Fruit fly (Drosophila melanogaster) whole organism, embryonic: ENCODE results near the gene CG12289.

Experiments used
- Blimp-1 ChIP-seq: fragments of 200-800 bp; sonication (Bioruptor generic); optimal IDR thresholded peaks from 3 replicates; lab custom pipeline; 2018; ENCODE audit warnings: missing biosample characterization, missing genetic modification characterization, mild to moderate bottlenecking, moderate library complexity, missing genetic modification reagents
- CG10321 ChIP-seq: fragments of 200-800 bp; sonication (Bioruptor generic); IDR thresholded peaks from 2 replicates; pipeline ENCODE4 v1.3.6; 2022; ENCODE audit warnings: missing biosample characterization, missing genetic modification characterization
- CG10654 ChIP-seq: fragments of 200-800 bp; sonication (Bioruptor generic); optimal IDR thresholded peaks from 2 replicates; lab custom pipeline; 2016; ENCODE audit warnings: missing biosample characterization, missing genetic modification characterization
- CG11398 ChIP-seq: fragments of 200-800 bp; sonication (Bioruptor generic); optimal IDR thresholded peaks from 2 replicates; lab custom pipeline; 2016; ENCODE audit warnings: missing biosample characterization, missing genetic modification characterization
- CG13775 ChIP-seq: fragments of 200-800 bp; sonication (Bioruptor generic); optimal IDR thresholded peaks from 3 replicates; lab custom pipeline; 2017; ENCODE audit warnings: missing biosample characterization, mild to moderate bottlenecking, missing genetic modification characterization
- CG15269 ChIP-seq: fragments of 200-800 bp; sonication (Bioruptor generic); optimal IDR thresholded peaks from 2 replicates; lab custom pipeline; 2018; ENCODE audit warnings: missing biosample characterization, mild to moderate bottlenecking, missing genetic modification characterization, moderate library complexity
- CG15601 ChIP-seq: fragments of 200-800 bp; sonication (Bioruptor generic); optimal IDR thresholded peaks from 3 replicates; lab custom pipeline; 2019; ENCODE audit warnings: missing biosample characterization, mild to moderate bottlenecking, missing genetic modification characterization, moderate library complexity
- CG1603 ChIP-seq: fragments of 200-800 bp; sonication (Bioruptor generic); optimal IDR thresholded peaks from 2 replicates; lab custom pipeline; 2019; ENCODE audit warnings: missing biosample characterization, mild to moderate bottlenecking, missing genetic modification characterization, moderate library complexity
- CG1647 ChIP-seq: fragments of 200-800 bp; sonication (Bioruptor generic); optimal IDR thresholded peaks from 3 replicates; lab custom pipeline; 2016; ENCODE audit warnings: missing biosample characterization, missing genetic modification characterization
- CG17829 ChIP-seq: fragments of 200-800 bp; optimal IDR thresholded peaks from 2 replicates; lab custom pipeline; 2019; ENCODE audit warnings: missing biosample characterization, mild to moderate bottlenecking, missing genetic modification characterization, moderate library complexity
- CG1832 ChIP-seq: fragments of 200-800 bp; sonication (Bioruptor generic); optimal IDR thresholded peaks from 2 replicates; lab custom pipeline; 2017; ENCODE audit warnings: missing biosample characterization, mild to moderate bottlenecking, missing genetic modification characterization, inconsistent platforms
- CG18599 ChIP-seq: fragments of 200-800 bp; sonication (Bioruptor generic); optimal IDR thresholded peaks from 3 replicates; lab custom pipeline; 2017; ENCODE audit warnings: missing biosample characterization, missing genetic modification characterization, mild to moderate bottlenecking, moderate library complexity, missing genetic modification reagents
- CG31365 ChIP-seq: fragments of 200-800 bp; sonication (Bioruptor generic); optimal IDR thresholded peaks from 2 replicates; lab custom pipeline; 2018; ENCODE audit warnings: missing biosample characterization, mild to moderate bottlenecking, missing genetic modification characterization
- CG32767 ChIP-seq: fragments of 200-800 bp; sonication (Bioruptor generic); IDR thresholded peaks from 2 replicates; pipeline ENCODE4 v1.3.6; 2022; ENCODE audit warnings: missing biosample characterization, missing genetic modification characterization
- CG32772 ChIP-seq: fragments of 200-800 bp; sonication (Bioruptor generic); IDR thresholded peaks from 2 replicates; pipeline ENCODE4 v1.3.6; 2022; ENCODE audit warnings: missing biosample characterization, missing genetic modification characterization
- CG3838 ChIP-seq: fragments of 200-800 bp; sonication (Bioruptor generic); optimal IDR thresholded peaks from 3 replicates; lab custom pipeline; 2016; ENCODE audit warnings: missing biosample characterization, missing genetic modification characterization
- CG3847 ChIP-seq: fragments of 200-800 bp; sonication (Bioruptor generic); IDR thresholded peaks from 2 replicates; pipeline ENCODE4 v1.3.6; 2022; ENCODE audit warnings: missing biosample characterization, missing genetic modification characterization
- CG4617 ChIP-seq: fragments of 200-800 bp; sonication (Bioruptor generic); optimal IDR thresholded peaks from 3 replicates; lab custom pipeline; 2016; ENCODE audit warnings: missing biosample characterization, missing genetic modification characterization, borderline replicate concordance
- CG5953 ChIP-seq: fragments of 200-800 bp; sonication (Bioruptor generic); IDR thresholded peaks from 2 replicates; pipeline ENCODE4 v1.3.6; 2022; ENCODE audit warnings: missing biosample characterization, missing genetic modification characterization
- CG6654 ChIP-seq: fragments of 200-800 bp; sonication (Bioruptor generic); optimal IDR thresholded peaks from 2 replicates; lab custom pipeline; 2017; ENCODE audit warnings: missing biosample characterization, mild to moderate bottlenecking, missing genetic modification characterization
- CG6765 ChIP-seq: fragments of 200-800 bp; sonication (Bioruptor generic); optimal IDR thresholded peaks from 3 replicates; lab custom pipeline; 2017; ENCODE audit warnings: missing biosample characterization, mild to moderate bottlenecking, missing genetic modification characterization
- CrebB ChIP-seq: fragments of 200-800 bp; sonication (Bioruptor generic); optimal IDR thresholded peaks from 3 replicates; lab custom pipeline; 2018; ENCODE audit warnings: missing biosample characterization, mild to moderate bottlenecking, missing genetic modification characterization
- Drgx ChIP-seq: fragments of 200-800 bp; sonication (Bioruptor generic); IDR thresholded peaks from 2 replicates; pipeline ENCODE4 v1.3.6; 2022; ENCODE audit warnings: missing biosample characterization, missing genetic modification characterization
- Med ChIP-seq: fragments of 200-800 bp; sonication (Bioruptor generic); peaks from one replicate; lab custom pipeline; 2016; ENCODE audit warnings: missing biosample characterization, missing genetic modification characterization, mild to moderate bottlenecking, inconsistent platforms, moderate library complexity
- Sox100B ChIP-seq: fragments of 200-800 bp; sonication (Bioruptor generic); optimal IDR thresholded peaks from 3 replicates; lab custom pipeline; 2018; ENCODE audit warnings: missing biosample characterization, mild to moderate bottlenecking, missing genetic modification characterization
- ara ChIP-seq: fragments of 200-800 bp; sonication (Bioruptor generic); IDR thresholded peaks from 2 replicates; pipeline ENCODE4 v1.3.6; 2022; ENCODE audit warnings: missing biosample characterization, missing genetic modification characterization
- bsh ChIP-seq, 2 experiments: fragments of 200-800 bp; sonication (Bioruptor generic); optimal IDR thresholded peaks; 2 replicates each; lab custom pipeline; 2017 to 2018; ENCODE audit warnings: mild to moderate bottlenecking in 2 of 2, missing biosample characterization in 2 of 2, missing genetic modification characterization in 2 of 2, moderate library complexity in 1 of 2
- btn ChIP-seq: fragments of 200-800 bp; sonication (Bioruptor generic); optimal IDR thresholded peaks from 2 replicates; lab custom pipeline; 2016; ENCODE audit warnings: missing biosample characterization, missing genetic modification characterization
- cad ChIP-seq: fragments of >200 bp; optimal IDR thresholded peaks from 2 replicates; lab custom pipeline; 2017; ENCODE audit warnings: missing biosample characterization, missing genetic modification characterization
- chif ChIP-seq, 2 experiments: fragments of 200-800 bp; sonication (Bioruptor generic); optimal IDR thresholded peaks; 3 replicates each; lab custom pipeline; 2016; ENCODE audit warnings: missing biosample characterization in 2 of 2, missing genetic modification characterization in 2 of 2
- chinmo ChIP-seq: fragments of 200-800 bp; sonication (Bioruptor generic); IDR thresholded peaks from 4 replicates; pipeline ENCODE4 v1.3.6; 2022; ENCODE audit warnings: missing biosample characterization, missing genetic modification characterization; ENCODE audit not compliant: partially characterized antibody
- dpn ChIP-seq, 2 experiments: fragments of 200-800 bp; sonication (Bioruptor generic); optimal IDR thresholded peaks; 3 replicates each; lab custom pipeline; 2016; ENCODE audit warnings: missing biosample characterization in 2 of 2, missing genetic modification characterization in 2 of 2
- dysf ChIP-seq: fragments of 200-800 bp; sonication (Bioruptor generic); IDR thresholded peaks from 3 replicates; pipeline ENCODE4 v1.3.6; 2022; ENCODE audit warnings: missing biosample characterization, missing genetic modification characterization
- ems ChIP-seq: fragments of 200-800 bp; sonication (Bioruptor generic); optimal IDR thresholded peaks from 3 replicates; lab custom pipeline; 2016; ENCODE audit warnings: missing biosample characterization, missing genetic modification characterization
- gce ChIP-seq: fragments of 200-800 bp; sonication (Bioruptor generic); IDR thresholded peaks from 3 replicates; pipeline ENCODE4 v1.3.6; 2022; ENCODE audit warnings: missing biosample characterization, missing genetic modification characterization
- oc ChIP-seq: fragments of 200-800 bp; sonication (Bioruptor generic); optimal IDR thresholded peaks from 2 replicates; lab custom pipeline; 2018; ENCODE audit warnings: missing biosample characterization, mild to moderate bottlenecking, missing genetic modification characterization, moderate library complexity
- otp ChIP-seq: fragments of 200-800 bp; sonication (Bioruptor generic); IDR thresholded peaks from 3 replicates; pipeline ENCODE4, ENCODE4 v1.3.6; 2022; ENCODE audit warnings: missing biosample characterization, missing genetic modification characterization
- p53 ChIP-seq: fragments of 200-800 bp; sonication (Bioruptor generic); optimal IDR thresholded peaks from 2 replicates; lab custom pipeline; 2016; ENCODE audit warnings: missing biosample characterization, missing genetic modification characterization
- pb ChIP-seq: fragments of 200-800 bp; sonication (Bioruptor generic); optimal IDR thresholded peaks from 3 replicates; lab custom pipeline; 2016; ENCODE audit warnings: missing biosample characterization, missing genetic modification characterization
- pros ChIP-seq: fragments of 200-800 bp; sonication (Bioruptor generic); optimal IDR thresholded peaks from 3 replicates; lab custom pipeline; 2019; ENCODE audit warnings: missing biosample characterization, mild to moderate bottlenecking, missing genetic modification characterization, moderate library complexity
- row ChIP-seq: fragments of 200-800 bp; sonication (Bioruptor generic); IDR thresholded peaks from 3 replicates; pipeline ENCODE4 v1.3.6; 2022; ENCODE audit warnings: missing biosample characterization, missing genetic modification characterization
- sens-2 ChIP-seq: fragments of 200-800 bp; sonication (Bioruptor generic); IDR thresholded peaks from 2 replicates; pipeline ENCODE4 v1.3.6; 2022; ENCODE audit warnings: missing biosample characterization, missing genetic modification characterization
- ssp ChIP-seq: fragments of 200-800 bp; sonication (Bioruptor generic); IDR thresholded peaks from 2 replicates; pipeline ENCODE4 v1.3.6; 2022; ENCODE audit warnings: missing biosample characterization, missing genetic modification characterization
- sug ChIP-seq: fragments of 200-800 bp; optimal IDR thresholded peaks from 2 replicates; lab custom pipeline; 2019; ENCODE audit warnings: missing biosample characterization, mild to moderate bottlenecking, missing genetic modification characterization, moderate library complexity
- tap ChIP-seq: fragments of 200-800 bp; optimal IDR thresholded peaks from 3 replicates; lab custom pipeline; 2019; ENCODE audit warnings: missing biosample characterization, mild to moderate bottlenecking, missing genetic modification characterization, moderate library complexity
- tna ChIP-seq: fragments of 200-800 bp; sonication (Bioruptor generic); IDR thresholded peaks from 2 replicates; pipeline ENCODE4 v1.3.6; 2022; ENCODE audit warnings: missing biosample characterization, missing genetic modification characterization; ENCODE audit not compliant: partially characterized antibody
- zen ChIP-seq: fragments of 200-800 bp; sonication (Bioruptor generic); optimal IDR thresholded peaks from 3 replicates; lab custom pipeline; 2018; ENCODE audit warnings: missing biosample characterization, mild to moderate bottlenecking, missing genetic modification characterization, moderate library complexity

The CG12289 gene

dm6 chr3L:11493090-11493807 is 35.0 kb upstream of the CG12289 start (continued):
- TF ChIP-seq oc (tag; lab: Kevin White, UChicago) (no peak), CrebB (tag; lab: Kevin White, UChicago) (peak; percentile 63), CG31365 (tag; lab: Kevin White, UChicago) (peak; percentile 40), ssp (GFP tag; lab: Robert Waterston, UW) (no peak), CG32767 (peak; percentile 8; the same call in 1 of the 2 replicates), CG17829 (tag; lab: Kevin White, UChicago) (no peak), CG13775 (no peak), CG10321 (GFP tag; lab: Robert Waterston, UW) (no peak)

- TF ChIP-seq pros (GFP tag; lab: Kevin White, UChicago), result peak; percentile 38
- peak; percentile 60 for TF ChIP-seq CG1832 (GFP tag; lab: Kevin White, UChicago)
- no peak for TF ChIP-seq CG15601
- TF ChIP-seq Sox100B (GFP tag; lab: Kevin White, UChicago), result no peak
- peak; percentile 27; the same call in 1 of the 2 replicates for TF ChIP-seq Drgx
- no peak for TF ChIP-seq CG3838 (GFP tag; lab: Kevin White, UChicago)
- peak; percentile 18 for TF ChIP-seq CG1603 (tag; lab: Kevin White, UChicago)
- peak; percentile 15 for TF ChIP-seq CG15269 (tag; lab: Kevin White, UChicago)
- TF ChIP-seq CG32772 (GFP tag; lab: Robert Waterston, UW), result no peak
- TF ChIP-seq gce (GFP tag; lab: Robert Waterston, UW), result 0 out of 3 replicates have a peak, but pooled peaks have one; percentile 7
- no peak for TF ChIP-seq tap (tag; lab: Kevin White, UChicago)
- TF ChIP-seq ems (GFP tag; lab: Kevin White, UChicago), result no peak
- TF ChIP-seq sens-2, result no peak
- TF ChIP-seq CG4617 (GFP tag; lab: Kevin White, UChicago), result no peak
- TF ChIP-seq dysf (GFP tag; lab: Robert Waterston, UW), result 0 out of 3 replicates have a peak, but pooled peaks have one; percentile 15
- no peak for TF ChIP-seq otp
- TF ChIP-seq ara, result 0 out of 2 replicates have a peak, but pooled peaks have one; percentile 24
- peak; percentile 65 for TF ChIP-seq Med (GFP tag; lab: Kevin White, UChicago)
- TF ChIP-seq CG3847 (GFP tag; lab: Robert Waterston, UW), result 0 out of 2 replicates have a peak, but pooled peaks have one; percentile 21
- peak; percentile 17 for TF ChIP-seq zen (tag; lab: Kevin White, UChicago)
- TF ChIP-seq bsh (GFP tag; optimal IDR thresholded peaks at IDR 0.05; lab: Kevin White, UChicago), result peak in 1 of 2 experiments; percentile 35
- 0 out of 2 replicates have a peak, but pooled peaks have one; percentile 38 for TF ChIP-seq CG5953 (GFP tag; lab: Robert Waterston, UW)
- peak; percentile 1 for TF ChIP-seq CG18599 (GFP tag; lab: Kevin White, UChicago)
- peak; percentile 27 for TF ChIP-seq CG11398 (GFP tag; lab: Kevin White, UChicago)
- TF ChIP-seq tna (GFP tag; lab: Robert Waterston, UW), result peak; percentile 31; the same call in 1 of the 2 replicates
- peak in 1 of 2 experiments; percentile 0 for TF ChIP-seq dpn (GFP tag; optimal IDR thresholded peaks at IDR 0.05; lab: Kevin White, UChicago)
- TF ChIP-seq CG6654, result no peak
- no peak for TF ChIP-seq CG10654 (GFP tag; lab: Kevin White, UChicago)
- peak; percentile 38 for TF ChIP-seq CG1647 (GFP tag; lab: Kevin White, UChicago)
- no peak for TF ChIP-seq pb (GFP tag; lab: Kevin White, UChicago)
- TF ChIP-seq cad (GFP tag; lab: Kevin White, UChicago), result no peak
- no peak for TF ChIP-seq chif (GFP tag; optimal IDR thresholded peaks at IDR 0.05; lab: Kevin White, UChicago)
- TF ChIP-seq Blimp-1 (GFP tag; lab: Kevin White, UChicago), result peak; percentile 52
- peak; percentile 17 for TF ChIP-seq sug
- TF ChIP-seq row (GFP tag; lab: Robert Waterston, UW), result 0 out of 3 replicates have a peak, but pooled peaks have one; percentile 14
- TF ChIP-seq CG6765 (GFP tag; lab: Kevin White, UChicago), result no peak
- TF ChIP-seq chinmo, result peak; percentile 73; the same call in 1 of the 4 replicates
- peak; percentile 13 for TF ChIP-seq p53
- peak; percentile 65; the same call in 1 of the 2 replicates for TF ChIP-seq CG10321 (GFP tag; lab: Robert Waterston, UW)
- TF ChIP-seq btn (GFP tag; lab: Kevin White, UChicago), result peak; percentile 4
These were observed 34.2 kb upstream of the CG12289 start for dm6 chr3L:11492457-11492856.
